Fruit fly (Drosophila melanogaster) whole organism, prepupa: Measurements from ENCODE around the gene fon.
A peak's percentile ranks its signal among the peaks of the same experiment; 100 is the strongest.

ENCODE experiments used
- CG11294 ChIP-seq: fragments of 200-800 bp; sonication (Bioruptor generic); IDR thresholded peaks from 2 replicates; pipeline ENCODE4 v1.3.6; 2022; ENCODE audit warnings: missing biosample characterization, missing genetic modification characterization
- CG11762 ChIP-seq: fragments of 200-800 bp; sonication (Bioruptor generic); optimal IDR thresholded peaks from 3 replicates; lab custom pipeline; 2016; ENCODE audit warnings: missing biosample characterization, missing genetic modification characterization; ENCODE audit not compliant: insufficient read depth
- CG15336 ChIP-seq: fragments of 200-800 bp; sonication (Bioruptor generic); IDR thresholded peaks from 2 replicates; pipeline ENCODE4 v1.3.6; 2022; ENCODE audit warnings: missing biosample characterization, missing genetic modification characterization
- CG1621 ChIP-seq: fragments of 200-800 bp; sonication (Bioruptor generic); optimal IDR thresholded peaks from 3 replicates; lab custom pipeline; 2018; ENCODE audit warnings: missing biosample characterization, mild to moderate bottlenecking, missing genetic modification characterization
- CG16779 ChIP-seq: fragments of 200-800 bp; sonication (Bioruptor generic); optimal IDR thresholded peaks from 3 replicates; lab custom pipeline; 2017; ENCODE audit warnings: missing biosample characterization, mild to moderate bottlenecking, missing genetic modification characterization
- CG3032 ChIP-seq: fragments of 200-800 bp; optimal IDR thresholded peaks from 2 replicates; lab custom pipeline; 2019; ENCODE audit warnings: missing biosample characterization, mild to moderate bottlenecking, missing genetic modification characterization, moderate library complexity
- CG31627 ChIP-seq: fragments of 200-800 bp; sonication (Bioruptor generic); optimal IDR thresholded peaks from 3 replicates; lab custom pipeline; 2016; ENCODE audit warnings: missing biosample characterization, missing genetic modification characterization
- CG32006 ChIP-seq: fragments of 200-800 bp; sonication (Bioruptor generic); optimal IDR thresholded peaks from 3 replicates; lab custom pipeline; 2017; ENCODE audit warnings: missing biosample characterization, mild to moderate bottlenecking, missing genetic modification characterization
- CG34406 ChIP-seq: fragments of 200-800 bp; sonication (Bioruptor generic); optimal IDR thresholded peaks from 3 replicates; lab custom pipeline; 2016; ENCODE audit warnings: missing biosample characterization, missing genetic modification characterization
- CG3919 ChIP-seq: fragments of 200-800 bp; sonication (Bioruptor generic); optimal IDR thresholded peaks from 3 replicates; lab custom pipeline; 2016; ENCODE audit warnings: missing biosample characterization, missing genetic modification characterization
- CG4318 ChIP-seq: fragments of 200-800 bp; sonication (Bioruptor generic); optimal IDR thresholded peaks from 3 replicates; lab custom pipeline; 2017; ENCODE audit warnings: missing biosample characterization, mild to moderate bottlenecking, missing genetic modification characterization
- CG6163 ChIP-seq: fragments of 200-800 bp; sonication (Bioruptor generic); IDR thresholded peaks from 3 replicates; pipeline ENCODE4 v1.3.6; 2022; ENCODE audit warnings: missing biosample characterization, missing genetic modification characterization
- CG6276 ChIP-seq: fragments of 200-800 bp; sonication (Bioruptor generic); optimal IDR thresholded peaks from 2 replicates; lab custom pipeline; 2017; ENCODE audit warnings: missing biosample characterization, mild to moderate bottlenecking, missing genetic modification characterization
- CG6792 ChIP-seq: fragments of 200-800 bp; sonication (Bioruptor generic); optimal IDR thresholded peaks from 3 replicates; lab custom pipeline; 2016; ENCODE audit warnings: missing biosample characterization, missing genetic modification characterization
- CG6808 ChIP-seq: fragments of 200-800 bp; sonication (Bioruptor generic); optimal IDR thresholded peaks from 3 replicates; lab custom pipeline; 2017; ENCODE audit warnings: missing biosample characterization, missing genetic modification characterization, mild to moderate bottlenecking, moderate library complexity, missing genetic modification reagents
- CG6854 ChIP-seq: fragments of 200-800 bp; sonication (Bioruptor generic); optimal IDR thresholded peaks from 2 replicates; lab custom pipeline; 2017; ENCODE audit warnings: missing biosample characterization, mild to moderate bottlenecking, missing genetic modification characterization
- CG7368 ChIP-seq: fragments of 200-800 bp; sonication (Bioruptor generic); optimal IDR thresholded peaks from 3 replicates; lab custom pipeline; 2016; ENCODE audit warnings: missing biosample characterization, missing genetic modification characterization
- CG8119 ChIP-seq: fragments of 200-800 bp; sonication (Bioruptor generic); IDR thresholded peaks from 3 replicates; pipeline ENCODE4 v1.3.6; 2022; ENCODE audit warnings: missing biosample characterization, missing genetic modification characterization
- CG8319 ChIP-seq: fragments of 200-800 bp; sonication (Bioruptor generic); optimal IDR thresholded peaks from 3 replicates; lab custom pipeline; 2016; ENCODE audit warnings: missing biosample characterization, missing genetic modification characterization
- CG8632 ChIP-seq: fragments of 200-800 bp; sonication (Bioruptor generic); optimal IDR thresholded peaks from 3 replicates; lab custom pipeline; 2016; ENCODE audit warnings: missing biosample characterization, missing genetic modification characterization
- CG9139 ChIP-seq: fragments of 200-800 bp; sonication (Bioruptor generic); optimal IDR thresholded peaks from 3 replicates; lab custom pipeline; 2017; ENCODE audit warnings: missing biosample characterization, mild to moderate bottlenecking, missing genetic modification characterization
- Eip75B ChIP-seq: fragments of 200-800 bp; sonication (Bioruptor generic); optimal IDR thresholded peaks from 3 replicates; lab custom pipeline; 2016; ENCODE audit warnings: missing biosample characterization, missing genetic modification characterization
- Eip78C ChIP-seq: fragments of 200-800 bp; sonication (Bioruptor generic); peaks from one replicate; lab custom pipeline; 2016; ENCODE audit warnings: missing biosample characterization, missing genetic modification characterization
- Eip93F ChIP-seq: fragments of 200-800 bp; sonication (Bioruptor generic); optimal IDR thresholded peaks from 2 replicates; lab custom pipeline; 2016; ENCODE audit warnings: missing biosample characterization, mild to moderate bottlenecking, missing genetic modification characterization
- Ets21C ChIP-seq: fragments of 200-800 bp; sonication (Bioruptor generic); optimal IDR thresholded peaks from 3 replicates; lab custom pipeline; 2016; ENCODE audit warnings: missing biosample characterization, missing genetic modification characterization
- Ets96B ChIP-seq: fragments of 200-800 bp; optimal IDR thresholded peaks from 2 replicates; lab custom pipeline; 2019; ENCODE audit warnings: missing biosample characterization, mild to moderate bottlenecking, missing genetic modification characterization, moderate library complexity
- Gug ChIP-seq: fragments of 200-800 bp; sonication (Bioruptor generic); IDR thresholded peaks from 2 replicates; pipeline ENCODE4 v1.3.6; 2022; ENCODE audit warnings: missing biosample characterization, missing genetic modification characterization
- Hr38 ChIP-seq: sonication (Bioruptor generic); optimal IDR thresholded peaks from 2 replicates; lab custom pipeline; 2016; ENCODE audit warnings: missing biosample characterization, missing genetic modification characterization
- Hr39 ChIP-seq: fragments of 200-800 bp; sonication (Bioruptor generic); optimal IDR thresholded peaks from 2 replicates; lab custom pipeline; 2016; ENCODE audit warnings: missing biosample characterization, missing genetic modification characterization
- Hr4 ChIP-seq: fragments of 200-800 bp; sonication (Bioruptor generic); optimal IDR thresholded peaks from 3 replicates; lab custom pipeline; 2016; ENCODE audit warnings: missing biosample characterization, missing genetic modification characterization
- Lpt ChIP-seq: fragments of 200-800 bp; sonication (Bioruptor generic); optimal IDR thresholded peaks from 3 replicates; lab custom pipeline; 2016; ENCODE audit warnings: missing biosample characterization, missing genetic modification characterization
- Met ChIP-seq: fragments of 200-800 bp; sonication (Bioruptor generic); optimal IDR thresholded peaks from 3 replicates; lab custom pipeline; 2016; ENCODE audit warnings: missing biosample characterization, missing genetic modification characterization
- Smox ChIP-seq: fragments of 200-800 bp; sonication (Bioruptor generic); optimal IDR thresholded peaks from 3 replicates; lab custom pipeline; 2016; ENCODE audit warnings: missing biosample characterization, missing genetic modification characterization
- Sox102F ChIP-seq: fragments of 200-800 bp; sonication (Bioruptor generic); optimal IDR thresholded peaks from 2 replicates; lab custom pipeline; 2016; ENCODE audit warnings: missing biosample characterization, mild to moderate bottlenecking, missing genetic modification characterization
- Sox14 ChIP-seq: fragments of 200-800 bp; sonication (Bioruptor generic); optimal IDR thresholded peaks from 3 replicates; lab custom pipeline; 2016; ENCODE audit warnings: missing biosample characterization, missing genetic modification characterization
- Sox15 ChIP-seq: fragments of 200-800 bp; sonication (Bioruptor generic); optimal IDR thresholded peaks from 3 replicates; lab custom pipeline; 2016; ENCODE audit warnings: missing biosample characterization, missing genetic modification characterization
- acj6 ChIP-seq: fragments of 200-800 bp; sonication (Bioruptor generic); optimal IDR thresholded peaks from 3 replicates; lab custom pipeline; 2016; ENCODE audit warnings: missing biosample characterization, missing genetic modification characterization
- cyc ChIP-seq: fragments of 200-800 bp; sonication (Bioruptor generic); optimal IDR thresholded peaks from 3 replicates; lab custom pipeline; 2016; ENCODE audit warnings: missing biosample characterization, missing genetic modification characterization
- dac ChIP-seq: fragments of 200-800 bp; sonication (Bioruptor generic); optimal IDR thresholded peaks from 2 replicates; lab custom pipeline; 2017; ENCODE audit warnings: missing biosample characterization, mild to moderate bottlenecking, missing genetic modification characterization
- esn ChIP-seq: fragments of 200-800 bp; sonication (Bioruptor generic); optimal IDR thresholded peaks from 2 replicates; lab custom pipeline; 2016; ENCODE audit warnings: missing biosample characterization, mild to moderate bottlenecking, missing genetic modification characterization, moderate library complexity
- fd85E ChIP-seq: fragments of 200-800 bp; sonication (Bioruptor generic); optimal IDR thresholded peaks from 3 replicates; lab custom pipeline; 2016; ENCODE audit warnings: missing biosample characterization, missing genetic modification characterization
- fkh ChIP-seq: fragments of 200-800 bp; sonication (Bioruptor generic); optimal IDR thresholded peaks from 3 replicates; lab custom pipeline; 2017; ENCODE audit warnings: missing biosample characterization, mild to moderate bottlenecking, missing genetic modification characterization, moderate library complexity
- lz ChIP-seq: fragments of 200-800 bp; sonication (Bioruptor generic); optimal IDR thresholded peaks from 3 replicates; lab custom pipeline; 2016; ENCODE audit warnings: missing biosample characterization, missing genetic modification characterization
- net ChIP-seq: fragments of 200-800 bp; sonication (Bioruptor generic); optimal IDR thresholded peaks from 3 replicates; lab custom pipeline; 2016; ENCODE audit warnings: missing biosample characterization, missing genetic modification characterization
- salr ChIP-seq, 2 experiments: fragments of 200-800 bp; sonication (Bioruptor generic); optimal IDR thresholded peaks; 3 replicates each; lab custom pipeline; 2016 to 2018; ENCODE audit warnings: missing biosample characterization in 2 of 2, missing genetic modification characterization in 2 of 2, mild to moderate bottlenecking in 1 of 2
- spab ChIP-seq: fragments of 200-800 bp; sonication (Bioruptor generic); optimal IDR thresholded peaks from 2 replicates; lab custom pipeline; 2017; ENCODE audit warnings: missing biosample characterization, mild to moderate bottlenecking, missing genetic modification characterization, missing genetic modification reagents
- ss ChIP-seq, 2 experiments: fragments of 200-800 bp; sonication (Bioruptor generic); optimal IDR thresholded peaks; 2 replicates in 1 of 2; 3 replicates in 1 of 2; lab custom pipeline; 2017 to 2018; ENCODE audit warnings: mild to moderate bottlenecking in 2 of 2, missing biosample characterization in 2 of 2, missing genetic modification characterization in 2 of 2, moderate library complexity in 1 of 2
- svp ChIP-seq: fragments of 200-800 bp; sonication (Bioruptor generic); peaks from one replicate; lab custom pipeline; 2016; ENCODE audit warnings: missing biosample characterization, missing genetic modification characterization
- topi ChIP-seq: fragments of 200-800 bp; sonication (Bioruptor generic); optimal IDR thresholded peaks from 3 replicates; lab custom pipeline; 2016; ENCODE audit warnings: missing biosample characterization, missing genetic modification characterization
- vri ChIP-seq: fragments of 200-800 bp; sonication (Bioruptor generic); optimal IDR thresholded peaks from 3 replicates; lab custom pipeline; 2016; ENCODE audit warnings: missing biosample characterization, mild to moderate bottlenecking, missing genetic modification characterization

fon gene

DNA sequence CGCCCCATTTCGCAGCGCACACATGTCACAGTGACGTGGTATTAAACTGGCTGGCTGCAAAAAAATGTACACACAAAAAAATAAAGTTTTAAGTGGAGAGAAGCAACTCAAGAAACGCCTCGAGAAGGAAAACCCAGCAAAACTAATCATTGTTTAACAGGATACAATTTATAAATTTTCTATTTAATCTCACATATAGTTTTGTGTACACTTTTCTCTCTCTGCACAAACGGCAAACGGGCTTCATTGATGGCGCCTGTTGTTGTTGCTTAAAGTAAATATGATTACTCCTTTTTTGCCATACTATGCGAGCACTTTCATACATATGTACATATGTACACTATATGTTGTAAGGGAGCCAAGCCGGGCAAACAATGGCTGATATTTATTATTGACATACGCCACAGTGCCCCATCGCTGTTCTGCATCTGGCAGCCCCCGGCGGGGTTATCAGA, 28.0 kb downstream of the fon start (continued):
- TF ChIP-seq ss (GFP tag; optimal IDR thresholded peaks at IDR 0.05; lab: Kevin White, UChicago) (peak; percentile 74 to 90), CG6854 (GFP tag; lab: Kevin White, UChicago) (peak; percentile 42), CG4318 (GFP tag; lab: Kevin White, UChicago) (peak; percentile 92), topi (GFP tag; lab: Kevin White, UChicago) (peak; percentile 87), fd85E (peak; percentile 33), Ets96B (peak; percentile 94), CG11294 (GFP tag; lab: Robert Waterston, UW) (peak; percentile 85), CG31627 (peak; percentile 87)

DNA sequence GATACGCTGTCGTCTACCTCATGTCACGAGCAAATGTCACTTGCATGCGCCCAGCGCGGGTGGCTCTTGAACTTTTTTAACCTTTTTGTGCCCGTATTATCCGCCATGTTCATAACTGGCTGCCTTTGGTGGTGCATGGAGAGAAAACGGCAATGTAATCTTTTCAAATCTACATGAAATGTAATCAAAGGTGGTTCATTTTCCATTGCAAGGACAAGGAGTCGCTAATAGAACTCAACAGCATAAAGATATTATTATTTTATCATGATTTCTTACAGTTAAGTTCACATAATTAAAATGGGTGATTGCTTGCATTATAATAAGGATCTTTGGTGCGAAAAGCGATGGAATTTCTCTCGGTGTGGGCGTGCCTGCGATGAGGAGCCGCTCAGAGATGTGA, 43.2 kb downstream of the fon start:
- TF ChIP-seq CG1621 (tag; lab: Kevin White, UChicago) (no peak), Hr39 (GFP tag; lab: Kevin White, UChicago) (no peak), svp (GFP tag; lab: Kevin White, UChicago) (peak; percentile 79), esn (peak; percentile 29), salr (GFP tag; optimal IDR thresholded peaks at IDR 0.05; lab: Kevin White, UChicago) (peak in 1 of 2 experiments; percentile 36), CG11762 (GFP tag; lab: Kevin White, UChicago) (no peak), CG7368 (no peak), Sox102F (peak; percentile 1), CG11294 (GFP tag; lab: Robert Waterston, UW) (no peak), CG8319 (GFP tag; lab: Kevin White, UChicago) (peak; percentile 11), lz (peak; percentile 14), Eip75B (GFP tag; lab: Kevin White, UChicago) (peak; percentile 33), dac (GFP tag; lab: Kevin White, UChicago) (no peak), CG8632 (GFP tag; lab: Kevin White, UChicago) (no peak), CG9139 (GFP tag; lab: Kevin White, UChicago) (no peak), CG6808 (GFP tag; lab: Kevin White, UChicago) (peak; percentile 30), CG6792 (peak; percentile 4), Smox (peak; percentile 34), Eip93F (GFP tag; lab: Kevin White, UChicago) (no peak), Met (GFP tag; lab: Kevin White, UChicago) (peak; percentile 43), Eip78C (GFP tag; lab: Kevin White, UChicago) (peak; percentile 81), CG16779 (tag; lab: Kevin White, UChicago) (no peak), CG3919 (GFP tag; lab: Kevin White, UChicago) (peak; percentile 41), CG32006 (GFP tag; lab: Kevin White, UChicago) (peak; percentile 48), fkh (GFP tag; lab: Kevin White, UChicago) (no peak), Hr4 (GFP tag; lab: Kevin White, UChicago) (peak; percentile 47), CG3032 (peak; percentile 42), CG15336 (GFP tag; lab: Robert Waterston, UW) (no peak), vri (GFP tag; lab: Kevin White, UChicago) (no peak), Sox14 (peak; percentile 40), Ets21C (GFP tag; lab: Kevin White, UChicago) (no peak), CG6163 (GFP tag; lab: Robert Waterston, UW) (no peak), cyc (GFP tag; lab: Kevin White, UChicago) (no peak), Gug (GFP tag; lab: Robert Waterston, UW) (no peak), net (GFP tag; lab: Kevin White, UChicago) (no peak), spab (peak; percentile 30), CG8119 (GFP tag; lab: Robert Waterston, UW) (0 out of 3 replicates have a peak, but pooled peaks have one; percentile 26), CG34406 (GFP tag; lab: Kevin White, UChicago) (peak; percentile 16), Sox15 (no peak), Ets96B (peak; percentile 42), Lpt (GFP tag; lab: Kevin White, UChicago) (no peak), CG6276 (GFP tag; lab: Kevin White, UChicago) (no peak), topi (GFP tag; lab: Kevin White, UChicago) (peak; percentile 40), CG6854 (GFP tag; lab: Kevin White, UChicago) (no peak), CG31627 (no peak), acj6 (GFP tag; lab: Kevin White, UChicago) (peak; percentile 32), Hr38 (no peak)
